Worm (Caenorhabditis elegans): ENCODE measurements around the gene T07A9.14.
"Not testable (repeated sequence)": the region's sequence is repeated elsewhere in the genome, so short reads cannot be mapped to it uniquely, and the experiment has no call there.

ce11 chrIV:385150-385937 is 1.2 kb upstream of the T07A9.14 start, which contains the start of gene rps-24:
- TF ChIP-seq nhr-77 (tag; optimal IDR thresholded peaks at IDR 0.05) (peak; percentile 94), lin-13 (GFP tag; optimal IDR thresholded peaks at IDR 0.05) (peak; percentile 93), F44E2.7 (GFP tag; IDR thresholded peaks at IDR 0.05) (0 out of 2 replicates have a peak, but pooled peaks have one; percentile 9), daf-8 (GFP tag; IDR thresholded peaks at IDR 0.05) (0 out of 2 replicates have a peak, but pooled peaks have one; percentile 60), nhr-28 (tag; optimal IDR thresholded peaks at IDR 0.05) (peak; percentile 63), unc-130 (GFP tag; optimal IDR thresholded peaks at IDR 0.05) (peak; percentile 97), mxl-2 (GFP tag; conservative IDR thresholded peaks at IDR 0.05) (0 out of 2 replicates have a peak, but pooled peaks have one; percentile 13)
- TF ChIP-seq egl-27, unc-39 (tag; optimal IDR thresholded peaks at IDR 0.05): not testable (repeated sequence)
